Fruit fly (Drosophila melanogaster) whole organism, prepupa: ENCODE results near the gene tna.
A peak's percentile ranks its signal among the peaks of the same experiment; 100 is the strongest.

Source experiments
- CG11762 ChIP-seq: fragments of 200-800 bp; sonication (Bioruptor generic); optimal IDR thresholded peaks from 3 replicates; lab custom pipeline; 2016; ENCODE audit warnings: missing biosample characterization, missing genetic modification characterization; ENCODE audit not compliant: insufficient read depth
- CG31627 ChIP-seq: fragments of 200-800 bp; sonication (Bioruptor generic); optimal IDR thresholded peaks from 3 replicates; lab custom pipeline; 2016; ENCODE audit warnings: missing biosample characterization, missing genetic modification characterization
- CG32006 ChIP-seq: fragments of 200-800 bp; sonication (Bioruptor generic); optimal IDR thresholded peaks from 3 replicates; lab custom pipeline; 2017; ENCODE audit warnings: missing biosample characterization, mild to moderate bottlenecking, missing genetic modification characterization
- CG6276 ChIP-seq: fragments of 200-800 bp; sonication (Bioruptor generic); optimal IDR thresholded peaks from 2 replicates; lab custom pipeline; 2017; ENCODE audit warnings: missing biosample characterization, mild to moderate bottlenecking, missing genetic modification characterization
- CG6792 ChIP-seq: fragments of 200-800 bp; sonication (Bioruptor generic); optimal IDR thresholded peaks from 3 replicates; lab custom pipeline; 2016; ENCODE audit warnings: missing biosample characterization, missing genetic modification characterization
- CG7368 ChIP-seq: fragments of 200-800 bp; sonication (Bioruptor generic); optimal IDR thresholded peaks from 3 replicates; lab custom pipeline; 2016; ENCODE audit warnings: missing biosample characterization, missing genetic modification characterization
- CG8119 ChIP-seq: fragments of 200-800 bp; sonication (Bioruptor generic); IDR thresholded peaks from 3 replicates; pipeline ENCODE4 v1.3.6; 2022; ENCODE audit warnings: missing biosample characterization, missing genetic modification characterization
- CG8319 ChIP-seq: fragments of 200-800 bp; sonication (Bioruptor generic); optimal IDR thresholded peaks from 3 replicates; lab custom pipeline; 2016; ENCODE audit warnings: missing biosample characterization, missing genetic modification characterization
- CG9139 ChIP-seq: fragments of 200-800 bp; sonication (Bioruptor generic); optimal IDR thresholded peaks from 3 replicates; lab custom pipeline; 2017; ENCODE audit warnings: missing biosample characterization, mild to moderate bottlenecking, missing genetic modification characterization
- Eip78C ChIP-seq: fragments of 200-800 bp; sonication (Bioruptor generic); peaks from one replicate; lab custom pipeline; 2016; ENCODE audit warnings: missing biosample characterization, missing genetic modification characterization
- Gug ChIP-seq: fragments of 200-800 bp; sonication (Bioruptor generic); IDR thresholded peaks from 2 replicates; pipeline ENCODE4 v1.3.6; 2022; ENCODE audit warnings: missing biosample characterization, missing genetic modification characterization
- Hr38 ChIP-seq: sonication (Bioruptor generic); optimal IDR thresholded peaks from 2 replicates; lab custom pipeline; 2016; ENCODE audit warnings: missing biosample characterization, missing genetic modification characterization
- Hr39 ChIP-seq: fragments of 200-800 bp; sonication (Bioruptor generic); optimal IDR thresholded peaks from 2 replicates; lab custom pipeline; 2016; ENCODE audit warnings: missing biosample characterization, missing genetic modification characterization
- Lpt ChIP-seq: fragments of 200-800 bp; sonication (Bioruptor generic); optimal IDR thresholded peaks from 3 replicates; lab custom pipeline; 2016; ENCODE audit warnings: missing biosample characterization, missing genetic modification characterization
- Met ChIP-seq: fragments of 200-800 bp; sonication (Bioruptor generic); optimal IDR thresholded peaks from 3 replicates; lab custom pipeline; 2016; ENCODE audit warnings: missing biosample characterization, missing genetic modification characterization
- OdsH ChIP-seq: fragments of 200-800 bp; sonication (Bioruptor generic); optimal IDR thresholded peaks from 3 replicates; lab custom pipeline; 2016; ENCODE audit warnings: missing biosample characterization, missing genetic modification characterization
- Smox ChIP-seq: fragments of 200-800 bp; sonication (Bioruptor generic); optimal IDR thresholded peaks from 3 replicates; lab custom pipeline; 2016; ENCODE audit warnings: missing biosample characterization, missing genetic modification characterization
- Sox102F ChIP-seq: fragments of 200-800 bp; sonication (Bioruptor generic); optimal IDR thresholded peaks from 2 replicates; lab custom pipeline; 2016; ENCODE audit warnings: missing biosample characterization, mild to moderate bottlenecking, missing genetic modification characterization
- achi ChIP-seq: fragments of 200-800 bp; sonication (Bioruptor generic); optimal IDR thresholded peaks from 3 replicates; lab custom pipeline; 2016; ENCODE audit warnings: missing biosample characterization, missing genetic modification characterization
- acj6 ChIP-seq: fragments of 200-800 bp; sonication (Bioruptor generic); optimal IDR thresholded peaks from 3 replicates; lab custom pipeline; 2016; ENCODE audit warnings: missing biosample characterization, missing genetic modification characterization
- cyc ChIP-seq: fragments of 200-800 bp; sonication (Bioruptor generic); optimal IDR thresholded peaks from 3 replicates; lab custom pipeline; 2016; ENCODE audit warnings: missing biosample characterization, missing genetic modification characterization
- dac ChIP-seq: fragments of 200-800 bp; sonication (Bioruptor generic); optimal IDR thresholded peaks from 2 replicates; lab custom pipeline; 2017; ENCODE audit warnings: missing biosample characterization, mild to moderate bottlenecking, missing genetic modification characterization
- eg ChIP-seq: fragments of 200-800 bp; sonication (Bioruptor generic); IDR thresholded peaks from 3 replicates; pipeline ENCODE4 v1.3.6; 2022; ENCODE audit warnings: missing biosample characterization, missing genetic modification characterization
- esn ChIP-seq: fragments of 200-800 bp; sonication (Bioruptor generic); optimal IDR thresholded peaks from 2 replicates; lab custom pipeline; 2016; ENCODE audit warnings: missing biosample characterization, mild to moderate bottlenecking, missing genetic modification characterization, moderate library complexity
- fd59A ChIP-seq: fragments of 200-800 bp; sonication (Bioruptor generic); optimal IDR thresholded peaks from 2 replicates; lab custom pipeline; 2017; ENCODE audit warnings: missing biosample characterization, mild to moderate bottlenecking, missing genetic modification characterization, missing genetic modification reagents
- fd85E ChIP-seq: fragments of 200-800 bp; sonication (Bioruptor generic); optimal IDR thresholded peaks from 3 replicates; lab custom pipeline; 2016; ENCODE audit warnings: missing biosample characterization, missing genetic modification characterization
- lz ChIP-seq: fragments of 200-800 bp; sonication (Bioruptor generic); optimal IDR thresholded peaks from 3 replicates; lab custom pipeline; 2016; ENCODE audit warnings: missing biosample characterization, missing genetic modification characterization
- pdm3 ChIP-seq: fragments of 200-800 bp; sonication (Bioruptor generic); optimal IDR thresholded peaks from 3 replicates; lab custom pipeline; 2016; ENCODE audit warnings: missing biosample characterization, missing genetic modification characterization
- spab ChIP-seq: fragments of 200-800 bp; sonication (Bioruptor generic); optimal IDR thresholded peaks from 2 replicates; lab custom pipeline; 2017; ENCODE audit warnings: missing biosample characterization, mild to moderate bottlenecking, missing genetic modification characterization, missing genetic modification reagents
- svp ChIP-seq: fragments of 200-800 bp; sonication (Bioruptor generic); peaks from one replicate; lab custom pipeline; 2016; ENCODE audit warnings: missing biosample characterization, missing genetic modification characterization
- topi ChIP-seq: fragments of 200-800 bp; sonication (Bioruptor generic); optimal IDR thresholded peaks from 3 replicates; lab custom pipeline; 2016; ENCODE audit warnings: missing biosample characterization, missing genetic modification characterization

tna gene

DNA sequence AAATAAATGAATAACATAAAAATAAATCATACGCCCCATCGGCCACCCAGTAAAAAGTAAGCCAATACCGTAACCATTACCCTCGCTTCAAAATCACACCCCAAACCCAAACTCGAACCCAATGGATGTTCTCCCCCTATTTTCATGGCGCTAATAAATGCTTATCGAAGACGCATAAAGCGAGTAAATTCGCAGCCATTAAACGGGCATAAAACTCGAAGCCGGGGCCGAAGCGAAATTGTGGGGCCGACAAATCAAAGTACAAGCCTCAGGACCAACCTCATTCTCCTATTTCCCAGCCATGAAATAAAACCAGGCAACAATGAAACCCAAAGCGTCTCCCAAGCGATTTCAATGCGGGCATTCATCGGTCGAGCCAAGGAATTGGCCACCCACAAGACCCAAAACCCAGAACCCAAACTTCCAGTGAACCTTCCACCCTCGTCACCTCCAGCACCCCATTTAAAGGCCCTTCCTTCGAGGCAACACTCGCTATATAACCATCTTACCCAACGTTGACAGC is 20.3 kb upstream of the tna start:
- no peak for TF ChIP-seq Lpt (GFP tag; lab: Kevin White, UChicago)
- TF ChIP-seq fd59A (GFP tag; lab: Kevin White, UChicago): no peak
- no peak for TF ChIP-seq CG9139 (GFP tag; lab: Kevin White, UChicago)
- no peak for TF ChIP-seq Met (GFP tag; lab: Kevin White, UChicago)
- TF ChIP-seq CG8319 (GFP tag; lab: Kevin White, UChicago): no peak
- no peak for TF ChIP-seq dac (GFP tag; lab: Kevin White, UChicago)
- TF ChIP-seq spab (GFP tag; lab: Kevin White, UChicago): no peak

DNA sequence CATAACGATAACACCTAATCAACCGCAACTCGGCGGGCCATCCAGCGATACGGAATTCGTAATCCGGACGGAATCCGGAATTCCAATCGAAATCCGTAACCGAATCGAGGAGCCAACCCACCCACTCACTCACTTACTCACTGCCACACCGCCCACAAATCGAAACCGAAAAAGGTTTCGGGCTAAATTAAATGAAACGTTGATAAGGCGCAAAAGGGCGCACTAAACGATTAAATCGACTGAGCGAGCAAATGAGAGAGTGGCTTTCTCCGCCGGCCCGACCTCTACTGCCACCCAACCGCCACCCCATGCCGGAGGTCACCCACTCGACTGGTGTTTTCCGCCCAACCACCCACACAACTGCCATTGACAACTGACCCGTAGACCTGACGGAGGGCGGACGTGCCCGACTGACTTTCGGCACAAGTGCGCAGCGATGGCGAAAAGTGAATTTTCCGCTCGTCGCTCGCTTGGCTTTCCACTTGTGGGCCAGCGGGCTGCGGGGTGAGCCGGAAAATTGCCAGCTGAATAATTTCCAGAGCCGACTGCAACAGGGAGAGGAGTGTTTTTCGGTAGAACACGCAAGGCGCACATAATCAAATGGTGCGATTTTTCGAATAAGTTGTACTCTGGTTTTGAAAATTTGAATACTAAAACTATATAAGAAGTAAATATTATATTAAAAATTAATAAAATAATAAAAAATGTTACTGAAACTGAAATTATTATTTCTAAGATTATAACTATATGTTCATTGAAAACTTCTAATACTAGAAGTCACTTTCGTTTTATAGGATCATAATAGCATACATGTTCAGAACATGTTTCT is 18.4 kb upstream of the tna start:
- TF ChIP-seq CG7368 (GFP tag; lab: Kevin White, UChicago): peak; percentile 20
- TF ChIP-seq CG8119 (GFP tag; lab: Robert Waterston, UW): no peak
- no peak for TF ChIP-seq CG9139 (GFP tag; lab: Kevin White, UChicago)
- no peak for TF ChIP-seq Eip78C (GFP tag; lab: Kevin White, UChicago)
- no peak for TF ChIP-seq fd59A (GFP tag; lab: Kevin White, UChicago)
- TF ChIP-seq esn: no peak
- peak; percentile 33 for TF ChIP-seq svp (GFP tag; lab: Kevin White, UChicago)
- TF ChIP-seq CG11762 (GFP tag; lab: Kevin White, UChicago): no peak
- no peak for TF ChIP-seq pdm3 (GFP tag; lab: Kevin White, UChicago)
- TF ChIP-seq Gug (GFP tag; lab: Robert Waterston, UW): no peak
- 0 out of 3 replicates have a peak, but pooled peaks have one; percentile 10 for TF ChIP-seq eg
- no peak for TF ChIP-seq fd85E (GFP tag; lab: Kevin White, UChicago)
- TF ChIP-seq, all 60 proteins: peak for 3

DNA sequence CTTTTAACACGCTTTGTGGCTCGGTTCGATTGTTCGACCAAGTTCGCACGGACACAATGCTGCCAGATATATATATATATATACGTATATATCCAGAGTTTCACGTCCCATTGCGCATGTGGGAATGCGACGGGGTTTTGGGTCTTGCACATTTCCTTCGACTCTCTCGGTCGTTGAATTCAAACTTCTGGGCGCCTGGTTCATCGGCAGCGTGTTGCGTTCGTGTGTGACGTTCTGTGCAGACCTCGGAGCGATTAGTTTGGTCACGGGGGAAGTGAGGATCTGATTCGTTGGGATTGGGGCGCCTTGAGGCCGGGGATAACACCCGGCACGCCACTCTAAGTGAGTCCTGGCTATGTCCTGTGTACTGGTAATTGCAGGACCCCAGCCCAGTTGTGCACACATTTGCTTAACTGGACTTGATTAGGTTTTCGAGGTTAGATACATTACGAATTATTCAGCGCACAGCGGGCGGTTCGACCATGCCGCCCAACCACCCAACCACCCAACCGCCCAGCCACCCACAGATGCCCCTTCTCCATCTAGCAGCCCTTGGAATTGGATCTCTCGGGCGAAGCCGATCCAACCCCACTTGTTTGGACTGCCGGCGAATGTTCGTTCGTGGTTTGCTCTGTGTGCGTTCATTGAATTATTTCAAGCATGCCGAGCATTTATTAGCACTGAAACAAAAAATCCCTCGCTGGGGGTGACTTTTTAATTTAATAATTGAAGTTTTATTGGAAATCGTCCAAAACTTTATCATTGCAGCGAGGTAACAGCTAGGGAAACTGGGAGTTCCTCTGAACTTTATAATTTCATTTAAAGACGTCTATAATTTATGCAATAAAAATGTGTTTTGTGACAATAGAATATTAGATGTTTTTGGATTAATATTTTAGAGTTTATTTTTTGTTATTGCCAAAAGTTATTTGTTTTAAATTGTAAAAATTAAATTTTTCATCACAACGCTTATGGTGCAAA is 17.4 kb upstream of the tna start:
- TF ChIP-seq achi (GFP tag; lab: Kevin White, UChicago) (peak; percentile 21), cyc (GFP tag; lab: Kevin White, UChicago) (peak; percentile 11), acj6 (GFP tag; lab: Kevin White, UChicago) (peak; percentile 9), svp (GFP tag; lab: Kevin White, UChicago) (peak; percentile 58), topi (GFP tag; lab: Kevin White, UChicago) (peak; percentile 12), CG8119 (GFP tag; lab: Robert Waterston, UW) (no peak), CG31627 (GFP tag; lab: Kevin White, UChicago) (peak; percentile 35), Hr38 (GFP tag; lab: Kevin White, UChicago) (no peak), esn (peak; percentile 15), OdsH (GFP tag; lab: Kevin White, UChicago) (peak; percentile 20), CG11762 (GFP tag; lab: Kevin White, UChicago) (no peak), fd85E (GFP tag; lab: Kevin White, UChicago) (no peak), Eip78C (GFP tag; lab: Kevin White, UChicago) (peak; percentile 74), CG32006 (GFP tag; lab: Kevin White, UChicago) (peak; percentile 31), CG6792 (GFP tag; lab: Kevin White, UChicago) (no peak), Met (GFP tag; lab: Kevin White, UChicago) (peak; percentile 51), Smox (peak; percentile 19), lz (GFP tag; lab: Kevin White, UChicago) (peak; percentile 2), Sox102F (peak; percentile 8), CG6276 (no peak), pdm3 (GFP tag; lab: Kevin White, UChicago) (peak; percentile 23), Hr39 (GFP tag; lab: Kevin White, UChicago) (peak; percentile 13)
